Worm (Caenorhabditis elegans) whole organism, late embryonic: ENCODE data around the gene K11G12.6.

Experiments
- C08G9.2 ChIP-seq: sonication (generic microtip); optimal IDR thresholded peaks from 2 replicates; lab custom pipeline; 2016; ENCODE audit warnings: mild to moderate bottlenecking, missing genetic modification characterization, moderate library complexity, missing compliant biosample characterization
- F13H6.1 ChIP-seq: sonication (generic microtip); optimal IDR thresholded peaks from 2 replicates; lab custom pipeline; 2016; ENCODE audit warnings: missing genetic modification characterization, missing compliant biosample characterization
- T23F11.4 ChIP-seq: fragments of 200-800 bp; sonication (Bioruptor generic); optimal IDR thresholded peaks from 2 replicates; lab custom pipeline; 2018; ENCODE audit warnings: mild to moderate bottlenecking, missing genetic modification characterization, missing compliant biosample characterization
- ceh-14 ChIP-seq: sonication (generic microtip); optimal IDR thresholded peaks from 2 replicates; lab custom pipeline; 2016; ENCODE audit warnings: missing genotype, missing genetic modification characterization, missing compliant biosample characterization
- ceh-18 ChIP-seq: sonication (generic microtip); optimal IDR thresholded peaks from 2 replicates; lab custom pipeline; 2016; ENCODE audit warnings: missing genetic modification characterization, missing compliant biosample characterization
- ceh-2 ChIP-seq: sonication (generic microtip); optimal IDR thresholded peaks from 2 replicates; lab custom pipeline; 2016; ENCODE audit warnings: missing genotype, missing genetic modification characterization, missing compliant biosample characterization
- ceh-31 ChIP-seq: sonication (generic microtip); optimal IDR thresholded peaks from 2 replicates; lab custom pipeline; 2016; ENCODE audit warnings: missing genetic modification characterization, missing compliant biosample characterization
- ceh-34 ChIP-seq: sonication (generic microtip); optimal IDR thresholded peaks from 2 replicates; lab custom pipeline; 2016; ENCODE audit warnings: mild to moderate bottlenecking, missing genetic modification characterization, missing compliant biosample characterization
- ceh-45 ChIP-seq: fragments of 200-800 bp; sonication (Bioruptor generic); IDR thresholded peaks from 2 replicates; pipeline ENCODE4 v1.3.6; 2022; ENCODE audit warnings: missing genetic modification reagents, missing genetic modification characterization, missing compliant biosample characterization
- ceh-9 ChIP-seq: sonication (generic microtip); optimal IDR thresholded peaks from 2 replicates; lab custom pipeline; 2016; ENCODE audit warnings: mild to moderate bottlenecking, missing genetic modification characterization, inconsistent platforms, missing compliant biosample characterization
- elt-2 ChIP-seq: sonication (generic microtip); optimal IDR thresholded peaks from 2 replicates; lab custom pipeline; 2016; ENCODE audit warnings: missing genetic modification reagents, missing genetic modification characterization, missing compliant biosample characterization
- ets-4 ChIP-seq: sonication (generic microtip); optimal IDR thresholded peaks from 2 replicates; lab custom pipeline; 2016; ENCODE audit warnings: missing genetic modification characterization, missing compliant biosample characterization
- fkh-10 ChIP-seq: fragments of 150-350 bp; optimal IDR thresholded peaks from 2 replicates; lab custom pipeline; 2014; ENCODE audit warnings: missing biosample characterization, missing genetic modification reagents, missing genetic modification characterization
- hlh-15 ChIP-seq: sonication (generic microtip); optimal IDR thresholded peaks from 2 replicates; lab custom pipeline; 2016; ENCODE audit warnings: missing genetic modification characterization, missing compliant biosample characterization
- hlh-30 ChIP-seq: sonication (generic microtip); optimal IDR thresholded peaks from 2 replicates; lab custom pipeline; 2017; ENCODE audit warnings: antibody characterized with exemption, missing genetic modification characterization, missing compliant biosample characterization; ENCODE audit not compliant: insufficient read depth
- hlh-8 ChIP-seq: sonication (generic microtip); optimal IDR thresholded peaks from 2 replicates; lab custom pipeline; 2016; ENCODE audit warnings: missing genotype, missing genetic modification characterization, missing compliant biosample characterization
- lim-6 ChIP-seq: sonication (generic microtip); optimal IDR thresholded peaks from 2 replicates; lab custom pipeline; 2016; ENCODE audit warnings: missing genetic modification characterization, missing compliant biosample characterization
- madf-2 ChIP-seq: sonication (generic microtip); optimal IDR thresholded peaks from 2 replicates; lab custom pipeline; 2017; ENCODE audit warnings: missing genetic modification characterization, missing compliant biosample characterization
- mec-3 ChIP-seq: sonication (generic microtip); optimal IDR thresholded peaks from 2 replicates; lab custom pipeline; 2016; ENCODE audit warnings: borderline replicate concordance, missing genetic modification characterization, missing compliant biosample characterization
- nhr-232 ChIP-seq: sonication (generic microtip); optimal IDR thresholded peaks from 2 replicates; lab custom pipeline; 2016; ENCODE audit warnings: missing genetic modification characterization, missing compliant biosample characterization
- odd-2 ChIP-seq: sonication (generic microtip); optimal IDR thresholded peaks from 2 replicates; lab custom pipeline; 2017; ENCODE audit warnings: antibody characterized with exemption, mild to moderate bottlenecking, missing genetic modification characterization, missing compliant biosample characterization
- pat-9 ChIP-seq: fragments of 200-800 bp; sonication (Bioruptor generic); optimal IDR thresholded peaks from 2 replicates; lab custom pipeline; 2018; ENCODE audit warnings: mild to moderate bottlenecking, missing genetic modification characterization, moderate library complexity, missing compliant biosample characterization
- pha-2 ChIP-seq: sonication (generic microtip); optimal IDR thresholded peaks from 2 replicates; lab custom pipeline; 2017; ENCODE audit warnings: mild to moderate bottlenecking, missing genetic modification characterization, missing compliant biosample characterization
- ref-2 ChIP-seq: sonication (generic microtip); optimal IDR thresholded peaks from 2 replicates; lab custom pipeline; 2016; ENCODE audit warnings: missing genetic modification characterization, missing compliant biosample characterization
- rnt-1 ChIP-seq: sonication (generic microtip); optimal IDR thresholded peaks from 2 replicates; lab custom pipeline; 2016; ENCODE audit warnings: missing genetic modification characterization, missing compliant biosample characterization
- tbx-2 ChIP-seq: sonication (generic microtip); optimal IDR thresholded peaks from 2 replicates; lab custom pipeline; 2016; ENCODE audit warnings: missing genetic modification characterization, missing compliant biosample characterization
- unc-3 ChIP-seq, 2 experiments: fragments of 200-800 bp in 1 of 2; sonication (Bioruptor generic) in 1 of 2; sonication (generic microtip) in 1 of 2; conservative IDR thresholded peaks in 1 of 2; optimal IDR thresholded peaks in 1 of 2; 2 replicates each; pipeline versions ENCODE4 v1.3.6 to Lab custom; 2016 to 2022; ENCODE audit warnings: missing compliant biosample characterization in 2 of 2, missing genetic modification characterization in 2 of 2, missing genetic modification reagents in 1 of 2
- unc-42 ChIP-seq: sonication (generic microtip); optimal IDR thresholded peaks from 2 replicates; lab custom pipeline; 2016; ENCODE audit warnings: missing genotype, missing genetic modification characterization, missing compliant biosample characterization
- unc-55 ChIP-seq: sonication (generic microtip); optimal IDR thresholded peaks from 2 replicates; lab custom pipeline; 2017; ENCODE audit warnings: missing biosample characterization, missing genetic modification reagents, missing genetic modification characterization

Gene K11G12.6

ce11 chrX:6742011-6742683 is 12.7 kb upstream of the K11G12.6 start, which contains the start of gene mdl-1 (continued):
- TF ChIP-seq ceh-34 (tag; lab: Kevin White, UChicago) (peak; percentile 96), hlh-30 (tag; lab: Kevin White, UChicago) (peak; percentile 89), madf-2 (tag; lab: Kevin White, UChicago) (no peak), mec-3 (tag; lab: Kevin White, UChicago) (no peak), rnt-1 (peak; percentile 97), ref-2 (tag; lab: Kevin White, UChicago) (peak; percentile 82), ceh-9 (tag; lab: Kevin White, UChicago) (no peak), hlh-8 (no peak), tbx-2 (tag; lab: Kevin White, UChicago) (peak; percentile 88), odd-2 (tag; lab: Kevin White, UChicago) (no peak), ceh-45 (GFP tag; lab: Robert Waterston, UW) (no peak; the same call in 1 of the 2 replicates), F13H6.1 (tag; lab: Kevin White, UChicago) (peak; percentile 54), T23F11.4 (GFP tag; lab: Kevin White, UChicago) (peak; percentile 85), ets-4 (tag; lab: Kevin White, UChicago) (peak; percentile 58), ceh-14 (tag; lab: Kevin White, UChicago) (peak; percentile 63), nhr-232 (tag; lab: Kevin White, UChicago) (no peak), unc-3 (GFP tag; conservative IDR thresholded peaks at IDR 0.05; lab: Robert Waterston, UW) (no peak), unc-3 (tag; optimal IDR thresholded peaks at IDR 0.05; lab: Kevin White, UChicago) (peak; percentile 39)

ce11 chrX:6741532-6741931 is 12.1 kb upstream of the K11G12.6 start:
- peak; percentile 65 for TF ChIP-seq hlh-30 (tag; lab: Kevin White, UChicago)
- TF ChIP-seq lim-6: no peak
- no peak for TF ChIP-seq pha-2 (tag; lab: Kevin White, UChicago)
- TF ChIP-seq C08G9.2 (tag; lab: Kevin White, UChicago): no peak
- TF ChIP-seq unc-55: peak; percentile 72
- no peak for TF ChIP-seq odd-2 (tag; lab: Kevin White, UChicago)
- TF ChIP-seq hlh-15 (tag; lab: Kevin White, UChicago): no peak
- no peak for TF ChIP-seq elt-2 (tag; lab: Kevin White, UChicago)

ce11 chrX:6740983-6741365 is 11.5 kb upstream of the K11G12.6 start:
- TF ChIP-seq hlh-30 (tag; lab: Kevin White, UChicago): peak; percentile 74
- no peak for TF ChIP-seq elt-2 (tag; lab: Kevin White, UChicago)
- TF ChIP-seq pat-9: no peak
- TF ChIP-seq ceh-18 (tag; lab: Kevin White, UChicago): peak; percentile 12

ce11 chrX:6740282-6740982 is 11.0 kb upstream of the K11G12.6 start:
- TF ChIP-seq ceh-31 (tag; lab: Kevin White, UChicago) (peak; percentile 6), ref-2 (tag; lab: Kevin White, UChicago) (peak; percentile 3), unc-42 (tag; lab: Kevin White, UChicago) (peak; percentile 39), fkh-10 (GFP tag; lab: Kevin White, UChicago) (no peak), ceh-2 (tag; lab: Kevin White, UChicago) (no peak)
